Fruit fly (Drosophila melanogaster) whole organism, embryonic: ENCODE results near the gene CG7135.

Experiments used
- Aef1 ChIP-seq: fragments of 200-800 bp; sonication (Bioruptor generic); IDR thresholded peaks from 3 replicates; pipeline ENCODE4 v1.3.6; 2022; ENCODE audit warnings: missing biosample characterization, missing genetic modification characterization
- CG10462 ChIP-seq: fragments of 200-800 bp; sonication (Bioruptor generic); optimal IDR thresholded peaks from 2 replicates; lab custom pipeline; 2016; ENCODE audit warnings: missing biosample characterization, missing genetic modification characterization
- CG10959 ChIP-seq: fragments of 200-800 bp; sonication (Bioruptor generic); IDR thresholded peaks from 2 replicates; pipeline ENCODE4 v1.3.6; 2022; ENCODE audit warnings: missing biosample characterization, missing genetic modification characterization
- CG11398 ChIP-seq: fragments of 200-800 bp; sonication (Bioruptor generic); optimal IDR thresholded peaks from 2 replicates; lab custom pipeline; 2016; ENCODE audit warnings: missing biosample characterization, missing genetic modification characterization
- CG11560 ChIP-seq: fragments of 200-800 bp; sonication (Bioruptor generic); IDR thresholded peaks from 3 replicates; pipeline ENCODE4 v1.3.6; 2022; ENCODE audit warnings: missing biosample characterization, missing genetic modification characterization
- CG14014 ChIP-seq: fragments of 200-800 bp; sonication (Bioruptor generic); IDR thresholded peaks from 2 replicates; pipeline ENCODE4 v1.3.6; 2022; ENCODE audit warnings: missing biosample characterization, missing genetic modification characterization
- CG15011 ChIP-seq: fragments of 200-800 bp; sonication (Bioruptor generic); optimal IDR thresholded peaks from 3 replicates; lab custom pipeline; 2018; ENCODE audit warnings: missing biosample characterization, mild to moderate bottlenecking, missing genetic modification characterization
- CG15601 ChIP-seq: fragments of 200-800 bp; sonication (Bioruptor generic); optimal IDR thresholded peaks from 3 replicates; lab custom pipeline; 2019; ENCODE audit warnings: missing biosample characterization, mild to moderate bottlenecking, missing genetic modification characterization, moderate library complexity
- CG17385 ChIP-seq: fragments of 200-800 bp; sonication (Bioruptor generic); optimal IDR thresholded peaks from 3 replicates; lab custom pipeline; 2018; ENCODE audit warnings: missing biosample characterization, mild to moderate bottlenecking, missing genetic modification characterization
- CG31365 ChIP-seq: fragments of 200-800 bp; sonication (Bioruptor generic); optimal IDR thresholded peaks from 2 replicates; lab custom pipeline; 2018; ENCODE audit warnings: missing biosample characterization, mild to moderate bottlenecking, missing genetic modification characterization
- CG34376 ChIP-seq: fragments of 200-800 bp; sonication (Bioruptor generic); optimal IDR thresholded peaks from 2 replicates; lab custom pipeline; 2018; ENCODE audit warnings: missing biosample characterization, mild to moderate bottlenecking, missing genetic modification characterization
- CG3995 ChIP-seq: fragments of 200-800 bp; sonication (Bioruptor generic); optimal IDR thresholded peaks from 3 replicates; lab custom pipeline; 2016; ENCODE audit warnings: missing biosample characterization, missing genetic modification characterization
- CG7357 ChIP-seq: fragments of 200-800 bp; sonication (Bioruptor generic); IDR thresholded peaks from 3 replicates; pipeline ENCODE4 v1.3.6; 2022; ENCODE audit warnings: missing biosample characterization, missing genetic modification characterization
- CG8388 ChIP-seq: fragments of 200-800 bp; sonication (Bioruptor generic); optimal IDR thresholded peaks from 2 replicates; lab custom pipeline; 2019; ENCODE audit warnings: missing biosample characterization, mild to moderate bottlenecking, missing genetic modification characterization, moderate library complexity
- Fer1 ChIP-seq: fragments of 200-800 bp; sonication (Bioruptor generic); optimal IDR thresholded peaks from 2 replicates; lab custom pipeline; 2017; ENCODE audit warnings: missing biosample characterization, mild to moderate bottlenecking, missing genetic modification characterization
- GATAe ChIP-seq: fragments of 200-800 bp; sonication (Bioruptor generic); conservative IDR thresholded peaks from 2 replicates; pipeline ENCODE4 v1.3.6; 2022; ENCODE audit warnings: missing biosample characterization, missing genetic modification characterization
- H15 ChIP-seq: fragments of 200-800 bp; sonication (Bioruptor generic); IDR thresholded peaks from 3 replicates; pipeline ENCODE4 v1.3.6; 2022; ENCODE audit warnings: missing biosample characterization, missing genetic modification characterization
- H2.0 ChIP-seq: fragments of 200-800 bp; sonication (Bioruptor generic); IDR thresholded peaks from 2 replicates; pipeline ENCODE4 v1.3.6; 2022; ENCODE audit warnings: missing biosample characterization, missing genetic modification characterization
- Hmr ChIP-seq: fragments of 200-800 bp; sonication (Bioruptor generic); optimal IDR thresholded peaks from 3 replicates; lab custom pipeline; 2017; ENCODE audit warnings: mild to moderate bottlenecking, missing biosample characterization, missing genetic modification reagents, missing genetic modification characterization
- Hr3 ChIP-seq: fragments of 200-800 bp; sonication (Bioruptor generic); optimal IDR thresholded peaks from 3 replicates; lab custom pipeline; 2016; ENCODE audit warnings: missing biosample characterization, missing genetic modification characterization
- Lpt ChIP-seq: fragments of >200 bp; optimal IDR thresholded peaks from 2 replicates; lab custom pipeline; 2018; ENCODE audit warnings: missing biosample characterization, missing genetic modification characterization
- Max ChIP-seq: fragments of 200-800 bp; sonication (Bioruptor generic); optimal IDR thresholded peaks from 2 replicates; lab custom pipeline; 2016; ENCODE audit warnings: missing biosample characterization, mild to moderate bottlenecking, missing genetic modification characterization
- Meics ChIP-seq: fragments of 200-800 bp; sonication (Bioruptor generic); optimal IDR thresholded peaks from 2 replicates; lab custom pipeline; 2017; ENCODE audit warnings: missing biosample characterization, mild to moderate bottlenecking, missing genetic modification characterization
- Pdp1 ChIP-seq, 2 experiments: fragments of 200-800 bp; sonication (Bioruptor generic); optimal IDR thresholded peaks; 3 replicates each; lab custom pipeline; 2016; ENCODE audit warnings: missing biosample characterization in 2 of 2, missing genetic modification characterization in 2 of 2, mild to moderate bottlenecking in 1 of 2, moderate library complexity in 1 of 2
- abd-A ChIP-seq: fragments of 200-800 bp; sonication (Bioruptor generic); optimal IDR thresholded peaks from 3 replicates; lab custom pipeline; 2019; ENCODE audit warnings: missing biosample characterization, mild to moderate bottlenecking, missing genetic modification characterization, moderate library complexity
- ash1 ChIP-seq: fragments of 200-800 bp; sonication (Bioruptor generic); optimal IDR thresholded peaks from 2 replicates; lab custom pipeline; 2018; ENCODE audit warnings: missing biosample characterization, mild to moderate bottlenecking, missing genetic modification characterization
- bab2 ChIP-seq: fragments of 200-800 bp; sonication (Bioruptor generic); optimal IDR thresholded peaks from 2 replicates; lab custom pipeline; 2016; ENCODE audit warnings: missing biosample characterization, missing genetic modification characterization
- caup ChIP-seq: fragments of 200-800 bp; sonication (Bioruptor generic); optimal IDR thresholded peaks from 3 replicates; lab custom pipeline; 2017; ENCODE audit warnings: missing biosample characterization, mild to moderate bottlenecking, missing genetic modification characterization, moderate library complexity; ENCODE audit not compliant: severe bottlenecking
- ci ChIP-seq: fragments of 200-800 bp; sonication (Bioruptor generic); IDR thresholded peaks from 3 replicates; pipeline ENCODE4 v1.3.6; 2022; ENCODE audit warnings: missing biosample characterization, missing genetic modification characterization
- danr ChIP-seq: fragments of 200-800 bp; sonication (Bioruptor generic); IDR thresholded peaks from 2 replicates; pipeline ENCODE4 v1.3.6; 2022; ENCODE audit warnings: missing biosample characterization, missing genetic modification characterization
- ewg ChIP-seq: fragments of 200-800 bp; sonication (Bioruptor generic); optimal IDR thresholded peaks from 3 replicates; lab custom pipeline; 2017; ENCODE audit warnings: mild to moderate bottlenecking, missing biosample characterization, missing genetic modification reagents, missing genetic modification characterization
- exex ChIP-seq: fragments of 200-800 bp; sonication (Bioruptor generic); optimal IDR thresholded peaks from 4 replicates; lab custom pipeline; 2018; ENCODE audit warnings: missing biosample characterization, mild to moderate bottlenecking, missing genetic modification characterization, moderate library complexity
- jing ChIP-seq: fragments of 200-800 bp; sonication (Bioruptor generic); optimal IDR thresholded peaks from 2 replicates; lab custom pipeline; 2018; ENCODE audit warnings: missing biosample characterization, mild to moderate bottlenecking, missing genetic modification characterization
- kay ChIP-seq: fragments of 200-800 bp; sonication (Bioruptor generic); optimal IDR thresholded peaks from 2 replicates; lab custom pipeline; 2016; ENCODE audit warnings: missing biosample characterization, missing genetic modification characterization
- klu ChIP-seq: fragments of 200-800 bp; sonication (Bioruptor generic); IDR thresholded peaks from 2 replicates; pipeline ENCODE4 v1.3.6; 2022; ENCODE audit warnings: missing biosample characterization, missing genetic modification characterization
- knrl ChIP-seq: fragments of 200-800 bp; sonication (Bioruptor generic); IDR thresholded peaks from 3 replicates; pipeline ENCODE4 v1.3.6; 2022; ENCODE audit warnings: missing biosample characterization, missing genetic modification characterization; ENCODE audit not compliant: partially characterized antibody
- lola ChIP-seq, 3 experiments: fragments of >200 bp in 2 of 3; fragments of 200-800 bp in 1 of 3; sonication (Bioruptor generic) in 1 of 3; optimal IDR thresholded peaks; 2 replicates each; lab custom pipeline; 2017 to 2019; ENCODE audit warnings: missing biosample characterization in 3 of 3, missing genetic modification characterization in 3 of 3, mild to moderate bottlenecking in 1 of 3, moderate library complexity in 1 of 3
- mam ChIP-seq: fragments of 200-800 bp; sonication (Bioruptor generic); optimal IDR thresholded peaks from 3 replicates; lab custom pipeline; 2016; ENCODE audit warnings: missing biosample characterization, missing genetic modification characterization
- mirr ChIP-seq: fragments of 200-800 bp; sonication (Bioruptor generic); optimal IDR thresholded peaks from 3 replicates; lab custom pipeline; 2018; ENCODE audit warnings: missing biosample characterization, mild to moderate bottlenecking, missing genetic modification characterization
- nerfin-2 ChIP-seq: fragments of 200-800 bp; sonication (Bioruptor generic); IDR thresholded peaks from 2 replicates; pipeline ENCODE4 v1.3.6; 2022; ENCODE audit warnings: missing biosample characterization, missing genetic modification characterization; ENCODE audit not compliant: partially characterized antibody
- nmo ChIP-seq: fragments of 200-800 bp; sonication (Bioruptor generic); optimal IDR thresholded peaks from 2 replicates; lab custom pipeline; 2018; ENCODE audit warnings: missing biosample characterization, mild to moderate bottlenecking, missing genetic modification characterization, moderate library complexity
- nom ChIP-seq: fragments of 200-800 bp; sonication (Bioruptor generic); optimal IDR thresholded peaks from 2 replicates; lab custom pipeline; 2017; ENCODE audit warnings: missing biosample characterization, missing genetic modification characterization, mild to moderate bottlenecking, moderate library complexity, missing genetic modification reagents
- schlank ChIP-seq: fragments of 200-800 bp; sonication (Bioruptor generic); optimal IDR thresholded peaks from 2 replicates; lab custom pipeline; 2018; ENCODE audit warnings: missing biosample characterization, mild to moderate bottlenecking, missing genetic modification characterization
- seq ChIP-seq: fragments of 200-800 bp; sonication (Bioruptor generic); IDR thresholded peaks from 2 replicates; pipeline ENCODE4 v1.3.6; 2022; ENCODE audit warnings: missing biosample characterization, missing genetic modification characterization
- sima ChIP-seq: fragments of 200-800 bp; sonication (Bioruptor generic); optimal IDR thresholded peaks from 2 replicates; lab custom pipeline; 2016; ENCODE audit warnings: missing biosample characterization, missing genetic modification characterization
- sqz ChIP-seq: fragments of 200-800 bp; sonication (Bioruptor generic); optimal IDR thresholded peaks from 3 replicates; lab custom pipeline; 2018; ENCODE audit warnings: missing biosample characterization, mild to moderate bottlenecking, missing genetic modification characterization
- trh ChIP-seq: fragments of 200-800 bp; sonication (Bioruptor generic); optimal IDR thresholded peaks from 2 replicates; lab custom pipeline; 2016; ENCODE audit warnings: missing biosample characterization, missing genetic modification characterization
- ttk ChIP-seq: fragments of 200-800 bp; sonication (Bioruptor generic); IDR thresholded peaks from 2 replicates; pipeline ENCODE4 v2.1.2; 2022; ENCODE audit warnings: missing biosample characterization, missing genetic modification characterization
- vfl ChIP-seq: fragments of 200-800 bp; sonication (Bioruptor generic); optimal IDR thresholded peaks from 2 replicates; lab custom pipeline; 2016; ENCODE audit warnings: missing biosample characterization, missing genetic modification characterization

The CG7135 gene

DNA sequence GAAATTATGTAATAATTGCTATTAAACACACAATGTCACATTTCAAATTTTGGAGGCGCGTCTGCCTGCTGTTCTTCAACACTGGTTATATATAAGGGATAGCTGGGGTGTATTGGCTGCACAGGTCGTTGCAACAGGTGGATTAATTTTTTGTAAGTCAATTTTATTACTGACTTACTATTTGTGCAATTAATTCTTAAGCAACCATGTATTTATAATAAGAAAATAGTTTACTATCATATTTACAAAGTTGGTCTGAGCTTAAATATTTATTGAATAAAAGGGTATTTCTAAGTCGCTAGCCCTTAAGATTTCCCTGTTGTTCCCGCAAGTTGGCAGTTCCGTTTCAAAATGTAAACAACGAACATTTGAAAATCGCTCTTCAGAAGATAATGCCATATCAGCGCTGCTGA is 10.6 kb upstream of the CG7135 start, which contains the start of gene RhoGAP16F (continued):
- TF ChIP-seq ewg (GFP tag; lab: Kevin White, UChicago), result peak; percentile 71
- TF ChIP-seq, all 482 proteins: peak for 399

DNA sequence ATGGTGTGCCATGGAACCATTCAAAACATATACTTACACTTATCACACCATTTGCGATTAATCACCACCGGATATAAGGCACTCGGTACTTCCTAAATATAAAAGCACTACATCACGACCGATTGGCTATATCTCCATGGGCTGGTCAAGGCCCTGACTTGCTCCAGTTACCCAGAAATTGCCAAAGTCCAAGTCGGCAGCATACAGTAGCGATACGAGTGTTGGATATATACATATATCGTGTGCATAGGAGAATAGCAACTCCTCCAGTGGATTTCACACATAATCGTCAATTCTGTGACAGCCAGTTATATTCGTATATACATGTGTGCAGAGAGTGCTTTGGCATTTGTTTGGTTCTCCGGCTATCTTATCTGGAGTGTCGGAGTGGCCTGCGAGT is 9.3 kb upstream of the CG7135 start:
- TF ChIP-seq seq, result no peak
- peak; percentile 22; the same call in 1 of the 2 replicates for TF ChIP-seq GATAe (GFP tag; lab: Robert Waterston, UW)
- TF ChIP-seq Fer1, result no peak
- TF ChIP-seq nmo, result no peak
- TF ChIP-seq knrl, result no peak
- no peak for TF ChIP-seq lola (GFP tag; optimal IDR thresholded peaks at IDR 0.05; lab: Kevin White, UChicago)
- TF ChIP-seq CG34376 (GFP tag; lab: Kevin White, UChicago), result peak; percentile 36
- no peak for TF ChIP-seq kay (GFP tag; lab: Kevin White, UChicago)
- no peak for TF ChIP-seq CG11398 (GFP tag; lab: Kevin White, UChicago)
- no peak for TF ChIP-seq Hmr (GFP tag; lab: Kevin White, UChicago)
- no peak for TF ChIP-seq sima (GFP tag; lab: Kevin White, UChicago)
- no peak for TF ChIP-seq H2.0 (GFP tag; lab: Robert Waterston, UW)
- TF ChIP-seq CG11560, result no peak
- TF ChIP-seq Pdp1 (GFP tag; optimal IDR thresholded peaks at IDR 0.05; lab: Kevin White, UChicago), result no peak
- no peak for TF ChIP-seq Hr3 (GFP tag; lab: Kevin White, UChicago)
- no peak for TF ChIP-seq CG10959 (GFP tag; lab: Robert Waterston, UW)
- no peak for TF ChIP-seq jing (GFP tag; lab: Kevin White, UChicago)
- TF ChIP-seq CG8388 (GFP tag; lab: Kevin White, UChicago), result no peak
- TF ChIP-seq vfl, result no peak
- TF ChIP-seq sqz (GFP tag; lab: Kevin White, UChicago), result no peak
- peak; percentile 72 for TF ChIP-seq mirr (GFP tag; lab: Kevin White, UChicago)
- peak; percentile 65 for TF ChIP-seq exex (tag; lab: Kevin White, UChicago)
- no peak for TF ChIP-seq CG10462 (GFP tag; lab: Kevin White, UChicago)
- TF ChIP-seq nerfin-2 (GFP tag; lab: Robert Waterston, UW), result no peak
- TF ChIP-seq nom (GFP tag; lab: Kevin White, UChicago), result peak; percentile 13
- TF ChIP-seq trh, result no peak
- TF ChIP-seq abd-A, result no peak
- TF ChIP-seq bab2 (GFP tag; lab: Kevin White, UChicago), result no peak
- TF ChIP-seq CG14014 (GFP tag; lab: Robert Waterston, UW), result no peak
- TF ChIP-seq Lpt (GFP tag; lab: Kevin White, UChicago), result no peak
- TF ChIP-seq ttk (GFP tag; lab: Robert Waterston, UW), result no peak
- peak; percentile 80 for TF ChIP-seq CG3995

DNA sequence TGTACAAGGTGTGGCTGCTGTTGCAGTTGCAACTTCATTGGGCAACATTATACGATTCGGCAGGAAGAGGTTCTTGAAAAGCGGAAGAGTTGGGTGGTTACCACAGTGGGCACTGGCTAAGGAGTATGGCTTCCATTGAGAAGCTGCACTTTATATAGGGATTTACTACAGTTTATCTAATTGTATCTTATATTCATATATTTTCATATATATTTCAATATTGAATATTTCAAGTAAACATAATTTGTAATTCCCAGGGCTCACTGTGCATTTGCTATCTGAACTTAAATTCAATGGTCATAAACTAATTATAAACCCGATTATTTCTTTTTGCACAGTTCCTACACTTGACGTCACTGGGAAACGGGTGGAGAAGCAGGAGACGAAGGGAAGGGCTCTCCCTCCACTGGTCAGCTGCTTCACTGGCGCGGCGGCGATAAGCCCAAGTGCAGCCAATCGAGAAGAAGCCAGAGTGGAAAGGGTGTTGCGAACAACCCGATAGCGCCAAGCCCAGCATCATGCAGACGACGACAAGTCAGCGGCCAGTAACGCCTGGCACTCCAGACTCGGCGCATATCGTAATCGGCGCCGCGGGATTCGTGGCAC is 8.6 kb upstream of the CG7135 start:
- TF ChIP-seq ci (GFP tag; lab: Robert Waterston, UW) (peak; percentile 17; the same call in 1 of the 3 replicates), CG17385 (peak; percentile 51), caup (peak; percentile 32), lola (GFP tag; optimal IDR thresholded peaks at IDR 0.05; lab: Kevin White, UChicago) (no peak), H15 (GFP tag; lab: Robert Waterston, UW) (no peak), Max (GFP tag; lab: Kevin White, UChicago) (no peak), CG7357 (GFP tag; lab: Robert Waterston, UW) (no peak), Aef1 (peak; percentile 47; the same call in 2 of the 3 replicates), ash1 (GFP tag; lab: Kevin White, UChicago) (no peak), mam (GFP tag; lab: Kevin White, UChicago) (no peak), klu (GFP tag; lab: Robert Waterston, UW) (no peak), CG15601 (no peak), CG31365 (tag; lab: Kevin White, UChicago) (no peak), danr (no peak), schlank (tag; lab: Kevin White, UChicago) (no peak), CG15011 (GFP tag; lab: Kevin White, UChicago) (no peak), Meics (GFP tag; lab: Kevin White, UChicago) (peak; percentile 61)
